Fruit fly (Drosophila melanogaster) Kc167 (cell line): ENCODE measurements around the gene nonC.

Source experiments
- Myc ChIP-seq: fragments of >200 bp; optimal IDR thresholded peaks from 2 replicates; lab custom pipeline; 2017; ENCODE audit warnings: missing external identifiers
- Sin3A ChIP-seq: fragments of >200 bp; optimal IDR thresholded peaks from 2 replicates; lab custom pipeline; 2018; ENCODE audit warnings: missing external identifiers
- h ChIP-seq: fragments of >200 bp; optimal IDR thresholded peaks from 3 replicates; lab custom pipeline; 2018; ENCODE audit warnings: missing external identifiers
- insv ChIP-seq: fragments of >200 bp; optimal IDR thresholded peaks from 3 replicates; lab custom pipeline; 2018; ENCODE audit warnings: missing external identifiers
- psq ChIP-seq: fragments of >200 bp; optimal IDR thresholded peaks from 2 replicates; lab custom pipeline; 2017; ENCODE audit warnings: missing external identifiers
- ttk ChIP-seq: sonication (Bioruptor generic); optimal IDR thresholded peaks from 2 replicates; lab custom pipeline; 2017; ENCODE audit warnings: missing external identifiers

The nonC gene

DNA sequence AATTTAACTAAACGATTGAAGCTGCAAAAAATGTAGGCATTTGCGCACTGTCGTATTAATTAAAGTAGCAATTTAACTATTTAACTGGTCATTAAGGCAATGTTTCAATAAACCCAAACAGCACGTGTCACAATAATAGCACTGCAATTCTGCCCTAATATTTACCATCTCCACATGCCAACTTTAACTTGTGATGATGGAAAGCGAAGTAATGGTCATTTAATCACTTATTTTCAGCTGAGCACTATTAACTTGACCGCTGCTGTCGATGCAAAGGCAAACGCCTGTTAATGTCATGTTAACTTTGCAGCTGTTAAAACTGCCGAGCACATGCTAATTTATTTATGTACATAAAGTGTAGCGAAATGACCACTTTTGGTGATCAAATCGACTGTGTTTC is 30.1 kb upstream of the nonC start:
- TF ChIP-seq h (no peak), psq (lab: Kevin White, UChicago) (no peak), insv (lab: Kevin White, UChicago) (no peak), ttk (lab: Kevin White, UChicago) (no peak), Myc (lab: Kevin White, UChicago) (no peak), Sin3A (lab: Kevin White, UChicago) (no peak)

DNA sequence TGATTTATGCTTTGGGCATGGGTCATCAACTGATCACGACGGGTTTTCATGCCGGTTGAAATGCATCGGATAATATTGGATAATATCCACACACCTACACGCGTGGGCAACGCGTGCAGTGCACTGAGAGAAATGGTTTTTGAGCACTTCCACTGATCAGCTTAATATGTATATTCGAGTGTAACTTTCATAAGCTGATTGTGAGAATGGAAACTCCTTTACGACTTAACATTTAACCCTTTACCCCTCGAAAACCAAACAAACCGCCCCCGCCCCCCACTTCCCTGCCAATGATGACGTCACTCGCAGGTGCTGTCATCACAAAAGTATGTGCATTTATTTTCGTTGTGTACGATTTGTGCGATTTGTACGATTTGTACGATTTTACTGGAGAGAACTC is 29.5 kb upstream of the nonC start:
- no peak for TF ChIP-seq ttk (lab: Kevin White, UChicago)
- TF ChIP-seq psq (lab: Kevin White, UChicago): no peak
- TF ChIP-seq Sin3A (lab: Kevin White, UChicago): no peak
- no peak for TF ChIP-seq Myc (lab: Kevin White, UChicago)
- no peak for TF ChIP-seq insv (lab: Kevin White, UChicago)
- no peak for TF ChIP-seq h

DNA sequence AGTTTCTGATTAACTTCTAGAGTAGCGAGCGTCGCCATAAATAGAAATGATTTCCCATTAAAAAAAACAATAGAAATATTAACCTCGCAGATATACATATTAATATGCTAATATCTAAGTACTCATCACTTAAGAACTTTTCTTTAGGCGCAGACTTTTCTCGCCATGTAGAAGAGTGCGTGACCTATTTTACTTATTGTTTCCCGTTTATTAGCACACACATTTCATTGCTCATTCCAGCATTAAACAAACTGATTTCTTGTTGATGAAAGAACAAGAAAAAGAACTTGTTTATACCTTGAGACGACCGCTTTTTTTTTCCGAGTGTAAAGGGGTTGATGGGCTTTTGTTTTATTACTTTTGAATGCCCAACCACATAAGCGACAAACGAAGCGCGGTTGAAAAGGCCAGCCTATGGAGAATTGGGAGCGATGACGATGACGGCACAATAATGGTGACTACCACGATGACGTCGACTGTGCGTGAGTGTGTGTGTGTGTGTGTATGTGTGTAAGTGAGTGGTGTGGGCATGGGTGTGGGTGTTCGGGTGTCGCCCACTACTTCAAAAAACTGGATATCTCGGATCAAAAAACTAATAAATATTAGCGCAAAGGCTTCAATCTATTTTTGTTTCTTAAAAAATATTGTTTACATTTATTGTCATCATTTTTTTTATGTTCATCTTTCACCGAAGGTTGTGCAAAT is 28.2 kb upstream of the nonC start:
- TF ChIP-seq psq (lab: Kevin White, UChicago): no peak
- no peak for TF ChIP-seq Myc (lab: Kevin White, UChicago)
- TF ChIP-seq Sin3A (lab: Kevin White, UChicago): no peak
- TF ChIP-seq ttk (lab: Kevin White, UChicago): no peak
- TF ChIP-seq insv (lab: Kevin White, UChicago): no peak
- TF ChIP-seq h: no peak

DNA sequence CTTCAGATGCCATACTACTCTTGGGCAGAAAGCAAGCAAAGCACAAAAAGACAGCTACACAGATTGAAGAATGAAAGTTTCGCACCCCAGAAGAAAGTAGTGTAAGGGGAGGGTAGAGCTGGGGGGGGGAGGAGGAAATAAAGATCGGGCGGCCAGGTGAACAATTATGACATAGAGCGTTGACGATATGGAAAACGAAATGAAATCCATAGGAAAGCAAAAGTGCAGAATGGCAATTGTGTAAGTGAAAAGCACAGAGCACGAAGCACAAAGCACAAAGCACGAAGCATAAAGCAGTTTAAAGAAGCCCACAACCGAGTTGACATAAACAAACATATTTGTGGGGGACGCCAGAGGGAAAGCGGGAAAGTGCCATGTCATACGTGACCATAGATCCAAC is 27.3 kb upstream of the nonC start:
- TF ChIP-seq ttk (lab: Kevin White, UChicago) (no peak), Myc (lab: Kevin White, UChicago) (no peak), h (no peak), psq (lab: Kevin White, UChicago) (no peak), Sin3A (lab: Kevin White, UChicago) (no peak), insv (lab: Kevin White, UChicago) (no peak)

DNA sequence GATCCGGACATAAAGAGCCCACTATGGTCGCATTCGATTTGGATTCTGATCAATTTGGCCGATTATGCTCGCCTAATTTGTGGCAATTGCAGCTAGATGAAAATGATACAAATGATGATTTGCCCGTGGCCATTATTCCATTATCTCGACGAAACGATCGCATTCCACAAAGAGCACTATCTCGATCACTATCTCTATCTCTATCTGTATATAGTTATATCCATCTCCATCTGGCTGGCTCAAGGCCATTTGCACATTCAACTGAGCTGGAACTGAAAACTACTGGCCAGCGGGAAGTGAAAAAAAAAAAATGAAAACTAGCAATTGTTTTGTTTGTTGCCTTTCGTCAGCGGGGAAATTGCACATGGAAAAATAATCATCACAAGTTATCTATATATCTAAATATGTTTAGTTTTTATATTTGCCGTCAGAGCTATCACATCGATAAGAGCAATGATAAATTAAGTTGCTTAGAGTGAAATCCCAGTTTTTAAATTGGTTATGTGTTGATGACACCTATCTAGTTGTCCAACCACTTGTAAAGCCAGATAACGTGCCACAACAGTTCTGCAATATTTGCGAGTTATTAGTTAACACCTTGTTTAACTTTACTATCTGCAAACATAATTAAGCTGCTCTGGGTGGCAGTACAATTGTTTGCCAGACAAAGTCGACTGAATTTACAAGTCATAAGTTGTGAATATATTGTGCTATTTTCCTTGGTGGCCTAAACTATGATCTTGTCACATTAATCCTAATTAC is 24.9 kb upstream of the nonC start:
- TF ChIP-seq insv (lab: Kevin White, UChicago): no peak
- TF ChIP-seq h: no peak
- TF ChIP-seq ttk (lab: Kevin White, UChicago): no peak
- TF ChIP-seq Sin3A (lab: Kevin White, UChicago): no peak
- TF ChIP-seq Myc (lab: Kevin White, UChicago): no peak
- TF ChIP-seq psq (lab: Kevin White, UChicago): no peak

DNA sequence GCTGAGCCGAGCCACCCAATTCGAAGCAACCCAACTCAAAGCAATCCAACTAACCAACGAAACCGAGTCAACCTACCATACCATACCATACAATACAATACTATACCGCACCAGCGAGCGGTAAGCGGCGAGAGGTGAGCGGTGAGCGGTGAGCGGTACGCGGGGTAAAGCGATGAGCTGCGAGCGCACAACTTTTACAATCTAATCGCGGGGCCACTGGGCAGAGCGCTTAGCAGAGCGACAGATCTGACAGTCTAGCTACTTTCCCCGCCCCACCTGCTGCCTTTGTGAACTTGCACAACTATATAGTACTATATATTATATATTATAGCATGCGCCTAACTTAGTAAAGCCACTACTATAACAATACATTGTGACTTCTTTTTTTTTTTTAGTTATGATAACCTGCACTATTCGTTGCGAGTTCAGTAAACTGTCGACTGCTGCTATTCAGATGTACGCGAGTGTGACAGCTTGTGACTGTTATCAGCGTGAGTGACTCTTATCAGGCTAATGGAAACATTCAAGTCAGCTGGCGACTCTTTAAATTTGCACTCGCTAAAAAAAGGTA is 23.5 kb upstream of the nonC start:
- TF ChIP-seq insv (lab: Kevin White, UChicago) (no peak), ttk (lab: Kevin White, UChicago) (no peak), h (no peak), psq (lab: Kevin White, UChicago) (no peak), Myc (lab: Kevin White, UChicago) (no peak), Sin3A (lab: Kevin White, UChicago) (no peak)

DNA sequence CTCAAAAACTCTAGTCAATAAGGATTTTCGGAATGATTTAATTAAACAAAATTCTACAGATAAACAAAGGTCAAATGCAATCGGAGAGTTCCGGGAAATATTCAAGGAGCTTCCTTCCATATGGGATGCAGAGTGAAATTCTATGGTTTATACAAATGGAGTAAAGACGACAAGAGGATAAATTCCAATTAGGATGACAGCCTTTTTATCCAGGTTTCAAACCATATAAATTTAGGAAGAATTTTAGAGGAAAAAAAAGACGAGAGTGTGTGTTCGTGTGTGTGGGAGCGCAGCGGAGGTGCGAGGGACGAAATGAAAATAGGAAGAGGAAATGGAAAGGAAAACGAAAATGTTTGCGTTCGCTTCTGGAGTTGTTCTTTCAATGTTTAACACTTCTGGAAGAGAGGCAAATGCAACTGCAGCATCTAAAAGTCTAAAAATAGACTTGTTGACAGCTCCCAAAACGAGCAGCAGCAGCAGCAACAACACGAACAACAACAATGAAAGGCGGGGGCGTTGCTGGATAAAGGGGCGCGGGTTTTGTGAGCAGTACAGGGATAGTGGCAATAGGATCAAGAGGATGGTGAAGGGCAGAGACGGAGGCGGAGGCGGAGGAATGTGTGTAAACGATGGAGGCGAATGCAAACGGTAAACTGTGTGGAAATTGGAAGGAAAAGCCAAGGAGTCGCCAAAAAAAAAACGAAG is 21.8 kb upstream of the nonC start:
- TF ChIP-seq insv (lab: Kevin White, UChicago) (no peak), Myc (lab: Kevin White, UChicago) (no peak), psq (lab: Kevin White, UChicago) (no peak), Sin3A (lab: Kevin White, UChicago) (no peak), h (no peak), ttk (lab: Kevin White, UChicago) (no peak)

DNA sequence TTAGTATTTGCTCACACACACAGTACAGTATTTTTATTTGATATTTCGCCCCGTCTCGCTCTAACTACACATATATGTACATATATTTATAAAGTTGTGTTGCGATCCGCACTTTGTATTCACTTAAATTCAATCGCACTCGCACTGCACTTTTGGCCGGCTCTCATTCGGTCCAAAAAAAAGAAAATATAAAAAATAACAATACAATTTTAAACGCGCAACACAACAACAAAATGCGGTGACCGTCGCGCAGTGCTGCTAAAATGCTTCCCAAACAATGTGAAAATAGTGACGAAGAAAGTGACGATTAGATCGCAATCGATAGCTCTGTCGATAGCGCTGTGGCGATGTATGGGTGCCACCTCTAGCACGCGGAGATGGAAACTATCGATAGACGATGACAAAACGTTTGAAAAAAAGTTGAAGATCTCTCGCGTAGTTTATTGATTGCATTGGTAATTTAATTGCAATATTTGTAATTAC is 20.9 kb upstream of the nonC start, which contains the start of the genes C3G and pod1:
C3G (minus strand) TSS at position 282 of the 483 bp plus-strand sequence.
pod1 (plus strand) TSS at position 373 of the 483 bp plus-strand sequence.
- TF ChIP-seq insv (lab: Kevin White, UChicago): no peak
- TF ChIP-seq h: no peak
- TF ChIP-seq psq (lab: Kevin White, UChicago): no peak
- TF ChIP-seq ttk (lab: Kevin White, UChicago): no peak
- TF ChIP-seq Myc (lab: Kevin White, UChicago): no peak
- TF ChIP-seq Sin3A (lab: Kevin White, UChicago): no peak

DNA sequence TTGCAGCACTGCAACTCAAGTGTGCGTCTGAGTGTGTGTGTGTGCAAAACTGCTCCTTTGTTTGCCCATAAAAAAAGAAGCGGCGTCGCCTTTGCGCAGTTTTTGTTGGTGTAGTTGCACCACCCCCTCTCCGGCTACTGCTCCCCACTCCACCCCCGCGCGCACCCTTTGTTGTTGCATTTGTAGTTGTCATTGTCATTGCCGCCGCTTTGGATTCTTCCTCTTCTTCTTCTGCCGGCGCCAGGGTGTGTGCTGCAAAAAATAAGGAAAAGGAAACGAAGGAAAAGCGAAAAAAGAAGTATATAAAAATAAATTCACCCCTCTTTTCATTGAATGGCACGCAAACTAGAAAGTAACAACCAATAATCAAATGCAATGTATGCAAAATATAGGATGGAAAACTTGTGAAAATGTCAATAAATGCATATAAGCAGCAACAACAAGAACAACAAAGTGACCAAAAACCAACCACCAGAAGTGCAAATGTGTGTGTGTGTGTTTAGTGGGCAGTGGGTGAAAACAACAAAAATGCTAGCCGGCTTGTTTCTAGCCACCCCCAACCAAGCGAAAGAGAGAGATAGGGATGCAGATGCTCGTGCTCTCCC is 20.3 kb upstream of the nonC start:
- TF ChIP-seq ttk (lab: Kevin White, UChicago) (no peak), Myc (lab: Kevin White, UChicago) (no peak), h (no peak), psq (lab: Kevin White, UChicago) (no peak), insv (lab: Kevin White, UChicago) (no peak), Sin3A (lab: Kevin White, UChicago) (no peak)

DNA sequence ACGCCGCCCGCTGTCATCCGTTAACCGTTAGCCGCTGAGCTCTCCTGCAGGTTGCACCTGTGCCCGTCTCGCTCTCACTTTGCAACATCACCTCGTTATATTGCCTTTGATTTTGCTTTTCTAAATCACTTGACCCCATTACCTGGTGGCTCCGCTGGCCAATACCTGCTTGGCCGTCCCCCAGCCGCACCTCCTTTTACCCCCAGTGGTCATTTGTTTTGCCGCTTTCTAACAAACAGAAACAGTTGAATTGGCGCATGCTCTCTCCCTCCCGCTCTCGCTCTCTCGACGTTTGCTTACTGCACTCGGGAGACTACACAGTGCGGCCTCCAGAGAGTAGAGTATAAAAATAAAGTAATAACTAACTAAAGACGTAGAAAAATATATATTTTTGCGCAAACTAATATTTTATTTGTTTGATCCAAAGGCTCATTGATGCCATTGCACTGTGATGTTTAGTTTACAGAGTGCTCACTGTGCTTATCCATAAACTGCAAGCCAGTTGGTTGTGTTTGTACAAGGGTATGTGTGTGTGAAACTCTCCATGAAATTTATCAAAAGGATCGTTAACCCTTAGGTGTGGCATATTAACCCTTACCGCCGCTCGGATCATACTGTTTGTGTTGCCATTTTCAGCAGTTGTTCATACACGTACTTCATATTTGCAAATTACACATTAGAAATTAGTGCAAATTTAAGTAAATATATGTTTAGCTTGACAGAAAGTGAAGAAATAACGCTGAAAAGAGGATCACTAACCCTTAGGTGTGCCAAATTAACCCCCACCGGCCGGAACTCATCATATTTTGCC is 19.6 kb upstream of the nonC start:
- TF ChIP-seq Myc (lab: Kevin White, UChicago) (no peak), ttk (lab: Kevin White, UChicago) (no peak), h (no peak)
